Worm (Caenorhabditis elegans) whole organism, young adult: ENCODE measurements around the gene C10F3.7.
A peak's percentile ranks its signal among the peaks of the same experiment; 100 is the strongest.

Source experiments
- B0336.3 ChIP-seq: fragments of 200-800 bp; sonication (Bioruptor generic); IDR thresholded peaks from 2 replicates; pipeline ENCODE4 v1.3.6; 2022; ENCODE audit warnings: missing genetic modification characterization, missing compliant biosample characterization
- D2030.7 ChIP-seq: fragments of 200-800 bp; sonication (Bioruptor generic); IDR thresholded peaks from 2 replicates; pipeline ENCODE4 v1.3.6; 2022; ENCODE audit warnings: missing genetic modification reagents, missing genetic modification characterization, missing compliant biosample characterization
- F52B5.7 ChIP-seq: sonication (generic microtip); optimal IDR thresholded peaks from 2 replicates; lab custom pipeline; 2016; ENCODE audit warnings: mild to moderate bottlenecking, missing genetic modification characterization, missing compliant biosample characterization
- F55B11.4 ChIP-seq: sonication (generic microtip); optimal IDR thresholded peaks from 2 replicates; lab custom pipeline; 2016; ENCODE audit warnings: missing compliant biosample characterization, missing genetic modification characterization, borderline replicate concordance; ENCODE audit not compliant: insufficient read depth
- K12H6.12 ChIP-seq: fragments of 200-800 bp; sonication (Bioruptor generic); optimal IDR thresholded peaks from 2 replicates; lab custom pipeline; 2018; ENCODE audit warnings: mild to moderate bottlenecking, missing genetic modification characterization, missing compliant biosample characterization
- Y53F4B.3 ChIP-seq: fragments of 200-800 bp; sonication (Bioruptor generic); IDR thresholded peaks from 2 replicates; pipeline ENCODE4 v1.3.6; 2022; ENCODE audit warnings: missing genetic modification reagents, missing genetic modification characterization, missing compliant biosample characterization
- Y53G8AR.9 ChIP-seq: fragments of 200-800 bp; sonication (Bioruptor generic); conservative IDR thresholded peaks from 2 replicates; pipeline ENCODE4 v1.3.6; 2022; ENCODE audit warnings: missing genetic modification reagents, missing genetic modification characterization, missing compliant biosample characterization
- Y56A3A.18 ChIP-seq: fragments of 200-800 bp; sonication (Bioruptor generic); IDR thresholded peaks from 2 replicates; pipeline ENCODE4 v1.3.6; 2022; ENCODE audit warnings: missing genetic modification reagents, missing genetic modification characterization, missing compliant biosample characterization
- Y67H2A.10 ChIP-seq: fragments of 200-800 bp; sonication (Bioruptor generic); conservative IDR thresholded peaks from 2 replicates; pipeline ENCODE4 v1.3.6; 2022; ENCODE audit warnings: missing genetic modification reagents, missing genetic modification characterization, missing compliant biosample characterization
- akir-1 ChIP-seq: fragments of 200-800 bp; sonication (Bioruptor generic); optimal IDR thresholded peaks from 2 replicates; lab custom pipeline; 2018; ENCODE audit warnings: mild to moderate bottlenecking, missing genetic modification characterization, moderate library complexity, missing compliant biosample characterization
- aptf-3 ChIP-seq: fragments of 200-800 bp; sonication (Bioruptor generic); IDR thresholded peaks from 2 replicates; pipeline ENCODE4 v1.3.6; 2022; ENCODE audit warnings: missing genetic modification characterization, missing compliant biosample characterization
- attf-3 ChIP-seq: fragments of 200-800 bp; sonication (Bioruptor generic); conservative IDR thresholded peaks from 2 replicates; pipeline ENCODE4 v1.3.6; 2022; ENCODE audit warnings: missing genetic modification reagents, missing genetic modification characterization, missing compliant biosample characterization
- attf-5 ChIP-seq: fragments of 200-800 bp; sonication (Bioruptor generic); optimal IDR thresholded peaks from 2 replicates; lab custom pipeline; 2018; ENCODE audit warnings: mild to moderate bottlenecking, missing genetic modification characterization, missing compliant biosample characterization
- attf-6 ChIP-seq: fragments of 200-800 bp; sonication (Bioruptor generic); IDR thresholded peaks from 2 replicates; pipeline ENCODE4 v1.3.6; 2022; ENCODE audit warnings: missing genetic modification reagents, missing genetic modification characterization, missing compliant biosample characterization
- bed-1 ChIP-seq: fragments of 200-800 bp; sonication (Bioruptor generic); IDR thresholded peaks from 2 replicates; pipeline ENCODE4 v1.3.6; 2022; ENCODE audit warnings: missing genetic modification reagents, missing genetic modification characterization, missing compliant biosample characterization
- cebp-2 ChIP-seq: fragments of 200-800 bp; sonication (Bioruptor generic); IDR thresholded peaks from 2 replicates; pipeline ENCODE4 v1.3.6; 2022; ENCODE audit warnings: missing genetic modification characterization, missing compliant biosample characterization
- ceh-100 ChIP-seq: fragments of 200-800 bp; sonication (Bioruptor generic); IDR thresholded peaks from 2 replicates; pipeline ENCODE4 v1.3.6; 2022; ENCODE audit warnings: missing genetic modification reagents, missing genetic modification characterization, missing compliant biosample characterization
- ceh-27 ChIP-seq: fragments of 200-800 bp; sonication (Bioruptor generic); optimal IDR thresholded peaks from 2 replicates; lab custom pipeline; 2018; ENCODE audit warnings: mild to moderate bottlenecking, missing genetic modification characterization, moderate library complexity, missing compliant biosample characterization
- chd-7 ChIP-seq: sonication (generic microtip); optimal IDR thresholded peaks from 2 replicates; lab custom pipeline; 2016; ENCODE audit warnings: mild to moderate bottlenecking, missing genetic modification characterization, moderate library complexity, missing compliant biosample characterization
- egl-18 ChIP-seq: fragments of 200-800 bp; sonication (Bioruptor generic); IDR thresholded peaks from 2 replicates; pipeline ENCODE4 v1.3.6; 2022; ENCODE audit warnings: missing genetic modification reagents, missing genetic modification characterization, missing compliant biosample characterization
- egl-44 ChIP-seq: fragments of 200-800 bp; sonication (Bioruptor generic); IDR thresholded peaks from 2 replicates; pipeline ENCODE4 v1.3.6; 2022; ENCODE audit warnings: missing genetic modification reagents, missing genetic modification characterization, missing compliant biosample characterization
- ekl-4 ChIP-seq: fragments of 200-800 bp; sonication (Bioruptor generic); IDR thresholded peaks from 2 replicates; pipeline ENCODE4 v1.3.6; 2022; ENCODE audit warnings: missing genetic modification reagents, missing genetic modification characterization, missing compliant biosample characterization
- ets-4 ChIP-seq: fragments of 200-800 bp; sonication (Bioruptor generic); optimal IDR thresholded peaks from 2 replicates; lab custom pipeline; 2018; ENCODE audit warnings: mild to moderate bottlenecking, missing genetic modification characterization, missing compliant biosample characterization
- hmg-1.2 ChIP-seq: fragments of 200-800 bp; sonication (Bioruptor generic); IDR thresholded peaks from 2 replicates; pipeline ENCODE4 v1.3.6; 2022; ENCODE audit warnings: missing genetic modification reagents, missing genetic modification characterization, missing compliant biosample characterization
- hmg-20 ChIP-seq: fragments of 200-800 bp; sonication (Bioruptor generic); IDR thresholded peaks from 2 replicates; pipeline ENCODE4 v1.3.6; 2022; ENCODE audit warnings: missing genetic modification reagents, missing genetic modification characterization, missing compliant biosample characterization
- hrde-1 ChIP-seq: sonication (generic microtip); optimal IDR thresholded peaks from 2 replicates; lab custom pipeline; 2016; ENCODE audit warnings: missing genetic modification characterization, mild to moderate bottlenecking, missing compliant biosample characterization, moderate library complexity, missing genotype, missing genetic modification reagents, borderline replicate concordance
- let-607 ChIP-seq, 2 experiments: fragments of 200-800 bp in 1 of 2; sonication (Bioruptor generic) in 1 of 2; sonication (generic microtip) in 1 of 2; optimal IDR thresholded peaks; 2 replicates each; lab custom pipeline; 2016 to 2018; ENCODE audit warnings: mild to moderate bottlenecking in 2 of 2, missing compliant biosample characterization in 2 of 2, missing genetic modification characterization in 2 of 2, moderate library complexity in 2 of 2, missing genotype in 1 of 2
- lin-35 ChIP-seq, 3 experiments: fragments of 150-350 bp in 2 of 3; sonication (generic microtip) in 1 of 3; optimal IDR thresholded peaks; 2 replicates each; lab custom pipeline; 2014 to 2018; ENCODE audit warnings: missing biosample characterization in 3 of 3, missing genetic modification characterization in 3 of 3, missing genetic modification reagents in 3 of 3
- lin-40 ChIP-seq: sonication (generic microtip); optimal IDR thresholded peaks from 2 replicates; lab custom pipeline; 2016; ENCODE audit warnings: missing genetic modification characterization, mild to moderate bottlenecking, missing compliant biosample characterization, missing genotype, missing genetic modification reagents
- madf-6 ChIP-seq: fragments of 200-800 bp; sonication (Bioruptor generic); IDR thresholded peaks from 2 replicates; pipeline ENCODE4 v1.3.6; 2022; ENCODE audit warnings: missing genetic modification reagents, missing genetic modification characterization, missing compliant biosample characterization
- mcd-1 ChIP-seq: fragments of 200-800 bp; sonication (Bioruptor generic); IDR thresholded peaks from 2 replicates; pipeline ENCODE4 v1.3.6; 2022; ENCODE audit warnings: missing genetic modification reagents, missing genetic modification characterization, missing compliant biosample characterization
- mes-4 ChIP-seq: sonication (generic microtip); optimal IDR thresholded peaks from 2 replicates; lab custom pipeline; 2016; ENCODE audit warnings: missing genotype, missing genetic modification characterization, missing compliant biosample characterization
- nhr-80 ChIP-seq: sonication (generic microtip); optimal IDR thresholded peaks from 2 replicates; lab custom pipeline; 2016; ENCODE audit warnings: missing genetic modification characterization, missing compliant biosample characterization
- nhr-90 ChIP-seq: sonication (generic microtip); optimal IDR thresholded peaks from 2 replicates; lab custom pipeline; 2016; ENCODE audit warnings: missing genotype, mild to moderate bottlenecking, missing genetic modification characterization, missing compliant biosample characterization
- rcor-1 ChIP-seq: fragments of 200-800 bp; sonication (Bioruptor generic); IDR thresholded peaks from 2 replicates; pipeline ENCODE4 v1.3.6; 2022; ENCODE audit warnings: missing genetic modification reagents, missing genetic modification characterization, missing compliant biosample characterization
- repo-1 ChIP-seq: sonication (generic microtip); optimal IDR thresholded peaks from 2 replicates; lab custom pipeline; 2017; ENCODE audit warnings: mild to moderate bottlenecking, missing genetic modification characterization, missing compliant biosample characterization
- rpc-1 ChIP-seq, 2 experiments: fragments of 150-350 bp in 1 of 2; sonication (generic microtip) in 1 of 2; optimal IDR thresholded peaks; 2 replicates each; lab custom pipeline; 2014 to 2018; ENCODE audit warnings: missing biosample characterization in 1 of 2, missing genetic modification characterization in 1 of 2, missing genetic modification reagents in 1 of 2, missing genotype in 1 of 2
- snpc-3.4 ChIP-seq: sonication (generic microtip); optimal IDR thresholded peaks from 2 replicates; lab custom pipeline; 2017; ENCODE audit warnings: missing genetic modification characterization, mild to moderate bottlenecking, missing compliant biosample characterization, antibody characterized with exemption, moderate library complexity, missing genotype, missing genetic modification reagents
- somi-1 ChIP-seq: fragments of 200-800 bp; sonication (Bioruptor generic); optimal IDR thresholded peaks from 2 replicates; lab custom pipeline; 2018; ENCODE audit warnings: mild to moderate bottlenecking, missing genetic modification characterization, missing compliant biosample characterization
- tlf-1 ChIP-seq: fragments of 200-800 bp; sonication (Bioruptor generic); optimal IDR thresholded peaks from 2 replicates; lab custom pipeline; 2018; ENCODE audit warnings: mild to moderate bottlenecking, missing genetic modification characterization, missing compliant biosample characterization
- unc-62 ChIP-seq: fragments of 150-350 bp; optimal IDR thresholded peaks from 2 replicates; lab custom pipeline; 2014; ENCODE audit warnings: missing biosample characterization, missing genetic modification reagents, missing genetic modification characterization
- ztf-25 ChIP-seq: fragments of 200-800 bp; sonication (Bioruptor generic); IDR thresholded peaks from 2 replicates; pipeline ENCODE4 v1.3.6; 2022; ENCODE audit warnings: missing genetic modification reagents, missing genetic modification characterization, missing compliant biosample characterization
- ztf-3 ChIP-seq: fragments of 200-800 bp; sonication (Bioruptor generic); optimal IDR thresholded peaks from 2 replicates; lab custom pipeline; 2018; ENCODE audit warnings: mild to moderate bottlenecking, missing genetic modification characterization, missing compliant biosample characterization

C10F3.7 gene

ce11 chrV:5995598-5995997 lies 8.9 kb upstream of the C10F3.7 start:
- TF ChIP-seq egl-18 (GFP tag; lab: Robert Waterston, UW) (no peak), akir-1 (no peak), mes-4 (tag; lab: Kevin White, UChicago) (no peak), nhr-90 (tag; lab: Kevin White, UChicago) (no peak), Y67H2A.10 (GFP tag; lab: Robert Waterston, UW) (no peak), B0336.3 (GFP tag; lab: Robert Waterston, UW) (no peak), hrde-1 (tag; lab: Kevin White, UChicago) (no peak), mcd-1 (GFP tag; lab: Robert Waterston, UW) (no peak), ceh-100 (GFP tag; lab: Robert Waterston, UW) (no peak), tlf-1 (no peak), Y53F4B.3 (GFP tag; lab: Robert Waterston, UW) (no peak), ztf-25 (GFP tag; lab: Robert Waterston, UW) (no peak), ekl-4 (no peak), F52B5.7 (tag; lab: Kevin White, UChicago) (no peak), Y53G8AR.9 (GFP tag; lab: Robert Waterston, UW) (no peak), repo-1 (tag; lab: Kevin White, UChicago) (no peak)

- TF ChIP-seq lin-40 (peak; percentile 42), nhr-80 (tag; lab: Kevin White, UChicago) (peak; percentile 87), hmg-1.2 (GFP tag; lab: Robert Waterston, UW) (peak; percentile 38; the same call in 1 of the 2 replicates), aptf-3 (GFP tag; lab: Robert Waterston, UW) (no peak), ceh-27 (GFP tag; lab: Kevin White, UChicago) (peak; percentile 27), attf-5 (peak; percentile 54), lin-35 (GFP tag; optimal IDR thresholded peaks at IDR 0.05; lab: Kevin White, UChicago) (peak in 1 of 3 experiments; percentile 17), unc-62 (GFP tag; lab: Kevin White, UChicago) (peak; percentile 52), let-607 (tag; optimal IDR thresholded peaks at IDR 0.05; lab: Kevin White, UChicago) (peak; percentile 58 to 87), K12H6.12 (peak; percentile 22), madf-6 (GFP tag; lab: Robert Waterston, UW) (no peak), Y67H2A.10 (GFP tag; lab: Robert Waterston, UW) (no peak), hmg-20 (GFP tag; lab: Robert Waterston, UW) (0 out of 2 replicates have a peak, but pooled peaks have one; percentile 6), akir-1 (no peak), ets-4 (GFP tag; lab: Kevin White, UChicago) (no peak)
- TF ChIP-seq, all 124 proteins: peak for 10
These were observed 4.9 kb upstream of the C10F3.7 start for ce11 chrV:5991490-5992069.

ce11 chrV:5990383-5990782 lies 3.7 kb upstream of the C10F3.7 start, which contains the start of gene fut-8:
TSS of gene fut-8 (minus strand) at chrV:5990483.
- TF ChIP-seq egl-44 (GFP tag; lab: Robert Waterston, UW) (no peak), ztf-3 (GFP tag; lab: Kevin White, UChicago) (no peak), ekl-4 (no peak), Y56A3A.18 (no peak)
- TF ChIP-seq, all 124 proteins: peak for 0

- TF ChIP-seq rpc-1 (optimal IDR thresholded peaks at IDR 0.05; lab: Kevin White, UChicago) (no peak), rpc-1 (tag; optimal IDR thresholded peaks at IDR 0.05; lab: Kevin White, UChicago) (no peak), egl-44 (GFP tag; lab: Robert Waterston, UW) (no peak), hmg-1.2 (GFP tag; lab: Robert Waterston, UW) (no peak), snpc-3.4 (no peak), rcor-1 (GFP tag; lab: Robert Waterston, UW) (no peak), F52B5.7 (tag; lab: Kevin White, UChicago) (no peak), somi-1 (GFP tag; lab: Kevin White, UChicago) (no peak), chd-7 (tag; lab: Kevin White, UChicago) (no peak), attf-3 (GFP tag; lab: Robert Waterston, UW) (no peak), Y67H2A.10 (GFP tag; lab: Robert Waterston, UW) (no peak), bed-1 (GFP tag; lab: Robert Waterston, UW) (no peak), D2030.7 (GFP tag; lab: Robert Waterston, UW) (no peak), F55B11.4 (tag; lab: Kevin White, UChicago) (no peak), cebp-2 (GFP tag; lab: Robert Waterston, UW) (no peak), attf-6 (GFP tag; lab: Robert Waterston, UW) (no peak)
These were observed 2.4 kb downstream of the C10F3.7 start for ce11 chrV:5984244-5984643.
